Worm (Caenorhabditis elegans): ENCODE results near the gene T24H10.1.

DNA sequence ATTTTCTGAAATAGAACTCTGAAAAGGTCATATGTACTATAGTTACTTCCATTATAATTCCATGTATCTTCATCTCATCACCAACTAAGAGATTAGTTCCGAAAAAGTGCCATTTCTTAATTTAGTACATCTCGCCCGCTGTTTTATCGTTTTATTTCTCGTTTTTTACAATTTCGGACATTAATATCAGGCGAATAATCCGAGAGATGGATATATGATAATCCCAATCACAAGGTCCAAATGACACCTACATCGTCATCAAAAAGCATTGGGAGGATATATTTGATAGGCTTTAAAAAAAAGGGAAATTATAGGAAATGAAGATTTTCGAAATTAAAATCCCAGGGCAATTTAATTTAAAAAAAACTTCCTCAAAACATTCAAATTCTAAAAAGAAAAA is 21.2 kb downstream of the T24H10.1 start:
- no peak for TF ChIP-seq nhr-237 (tag; optimal IDR thresholded peaks at IDR 0.05)
- no peak for TF ChIP-seq snu-23 (GFP tag; optimal IDR thresholded peaks at IDR 0.05)
- no peak for TF ChIP-seq ztf-11 (tag; optimal IDR thresholded peaks at IDR 0.05)
- TF ChIP-seq mdl-1 (tag; optimal IDR thresholded peaks at IDR 0.05): no peak
- no peak for TF ChIP-seq lin-15B (tag; optimal IDR thresholded peaks at IDR 0.05)
- TF ChIP-seq tbx-2 (tag; optimal IDR thresholded peaks at IDR 0.05): no peak
- TF ChIP-seq nhr-20 (tag; optimal IDR thresholded peaks at IDR 0.05): no peak
- no peak for TF ChIP-seq isw-1 (GFP tag; IDR thresholded peaks at IDR 0.05)
- TF ChIP-seq lsy-2 (tag; optimal IDR thresholded peaks at IDR 0.05): no peak
- no peak for TF ChIP-seq rnt-1 (tag; optimal IDR thresholded peaks at IDR 0.05)
- TF ChIP-seq unc-30 (tag; optimal IDR thresholded peaks at IDR 0.05): no peak
- TF ChIP-seq unc-62 (GFP tag; optimal IDR thresholded peaks at IDR 0.05): no peak

All from whole organism, L1 larva.